Worm (Caenorhabditis elegans): Measurements from ENCODE around the gene sra-8.

ce11 chrII:9540723-9541122 lies 3.2 kb downstream of the sra-8 start, which contains the start of gene sra-3:
- no peak for TF ChIP-seq unc-62 (GFP tag; optimal IDR thresholded peaks at IDR 0.05)
- TF ChIP-seq tbx-8 (GFP tag; optimal IDR thresholded peaks at IDR 0.05): no peak
- TF ChIP-seq ces-1 (GFP tag; optimal IDR thresholded peaks at IDR 0.05): no peak
